Fruit fly (Drosophila melanogaster) whole organism, embryonic: ENCODE measurements around the gene Mal-B1.

Source experiments
- Atf-2 ChIP-seq: fragments of 200-800 bp; sonication (Bioruptor generic); optimal IDR thresholded peaks from 2 replicates; lab custom pipeline; 2016; ENCODE audit warnings: missing biosample characterization, missing genetic modification characterization
- CG10462 ChIP-seq: fragments of 200-800 bp; sonication (Bioruptor generic); optimal IDR thresholded peaks from 2 replicates; lab custom pipeline; 2016; ENCODE audit warnings: missing biosample characterization, missing genetic modification characterization
- CG11504 ChIP-seq: fragments of 200-800 bp; sonication (Bioruptor generic); optimal IDR thresholded peaks from 3 replicates; lab custom pipeline; 2019; ENCODE audit warnings: missing biosample characterization, mild to moderate bottlenecking, missing genetic modification characterization, moderate library complexity
- CG12236 ChIP-seq: fragments of 200-800 bp; sonication (Bioruptor generic); optimal IDR thresholded peaks from 2 replicates; lab custom pipeline; 2016; ENCODE audit warnings: missing biosample characterization, missing genetic modification characterization
- CG12659 ChIP-seq: fragments of 200-800 bp; sonication (Bioruptor generic); optimal IDR thresholded peaks from 3 replicates; lab custom pipeline; 2017; ENCODE audit warnings: mild to moderate bottlenecking, missing biosample characterization, missing genetic modification reagents, missing genetic modification characterization
- CG14860 ChIP-seq: fragments of 200-800 bp; sonication (Bioruptor generic); IDR thresholded peaks from 3 replicates; pipeline ENCODE4 v1.3.6; 2022; ENCODE audit warnings: missing biosample characterization, missing genetic modification characterization; ENCODE audit not compliant: partially characterized antibody
- CG16779 ChIP-seq: fragments of 200-800 bp; sonication (Bioruptor generic); IDR thresholded peaks from 2 replicates; pipeline ENCODE4 v1.3.6; 2022; ENCODE audit warnings: missing biosample characterization, missing genetic modification characterization
- CG2199 ChIP-seq: fragments of 200-800 bp; sonication (Bioruptor generic); IDR thresholded peaks from 3 replicates; pipeline ENCODE4 v1.3.6; 2022; ENCODE audit warnings: missing biosample characterization, missing genetic modification characterization
- CG3163 ChIP-seq: fragments of 200-800 bp; sonication (Bioruptor generic); optimal IDR thresholded peaks from 3 replicates; lab custom pipeline; 2016; ENCODE audit warnings: missing biosample characterization, missing genetic modification characterization
- CG3281 ChIP-seq: fragments of 200-800 bp; sonication (Bioruptor generic); optimal IDR thresholded peaks from 3 replicates; lab custom pipeline; 2017; ENCODE audit warnings: missing biosample characterization, mild to moderate bottlenecking, missing genetic modification characterization
- CG3407 ChIP-seq: fragments of 200-800 bp; sonication (Bioruptor generic); optimal IDR thresholded peaks from 2 replicates; lab custom pipeline; 2018; ENCODE audit warnings: missing biosample characterization, mild to moderate bottlenecking, missing genetic modification characterization
- CG4730 ChIP-seq: fragments of 200-800 bp; sonication (Bioruptor generic); IDR thresholded peaks from 2 replicates; pipeline ENCODE4 v1.3.6; 2022; ENCODE audit warnings: missing biosample characterization, missing genetic modification characterization
- CG5953 ChIP-seq: fragments of 200-800 bp; sonication (Bioruptor generic); IDR thresholded peaks from 2 replicates; pipeline ENCODE4 v1.3.6; 2022; ENCODE audit warnings: missing biosample characterization, missing genetic modification characterization
- CG6175 ChIP-seq: fragments of 200-800 bp; sonication (Bioruptor generic); IDR thresholded peaks from 3 replicates; pipeline ENCODE4 v1.3.6; 2022; ENCODE audit warnings: missing biosample characterization, missing genetic modification characterization
- CG6254 ChIP-seq: fragments of 200-800 bp; sonication (Bioruptor generic); optimal IDR thresholded peaks from 3 replicates; lab custom pipeline; 2017; ENCODE audit warnings: mild to moderate bottlenecking, missing biosample characterization, missing genetic modification reagents, missing genetic modification characterization
- CG7271 ChIP-seq: fragments of 200-800 bp; sonication (Bioruptor generic); optimal IDR thresholded peaks from 2 replicates; lab custom pipeline; 2018; ENCODE audit warnings: missing biosample characterization, mild to moderate bottlenecking, missing genetic modification characterization, moderate library complexity
- CG8281 ChIP-seq: fragments of 200-800 bp; sonication (Bioruptor generic); optimal IDR thresholded peaks from 2 replicates; lab custom pipeline; 2018; ENCODE audit warnings: missing biosample characterization, mild to moderate bottlenecking, missing genetic modification characterization, moderate library complexity
- CG9609 ChIP-seq: fragments of 200-800 bp; sonication (Bioruptor generic); optimal IDR thresholded peaks from 3 replicates; lab custom pipeline; 2016; ENCODE audit warnings: missing biosample characterization, missing genetic modification characterization
- CG9817 ChIP-seq: fragments of 200-800 bp; sonication (Bioruptor generic); optimal IDR thresholded peaks from 2 replicates; lab custom pipeline; 2018; ENCODE audit warnings: missing biosample characterization, mild to moderate bottlenecking, missing genetic modification characterization, moderate library complexity
- CTCF ChIP-seq: fragments of 200-800 bp; sonication (Bioruptor generic); optimal IDR thresholded peaks from 2 replicates; lab custom pipeline; 2017; ENCODE audit warnings: missing biosample characterization, mild to moderate bottlenecking, missing genetic modification characterization, moderate library complexity
- Dbx ChIP-seq: fragments of 200-800 bp; sonication (Bioruptor generic); IDR thresholded peaks from 3 replicates; pipeline ENCODE4 v1.3.6; 2022; ENCODE audit warnings: missing biosample characterization, missing genetic modification characterization
- Dek ChIP-seq: fragments of 200-800 bp; sonication (Bioruptor generic); optimal IDR thresholded peaks from 3 replicates; lab custom pipeline; 2019; ENCODE audit warnings: missing biosample characterization, mild to moderate bottlenecking, missing genetic modification characterization, moderate library complexity
- Dfd ChIP-seq, 2 experiments: fragments of >200 bp; optimal IDR thresholded peaks; 2 replicates each; lab custom pipeline; 2017; ENCODE audit warnings: missing biosample characterization in 2 of 2, missing genetic modification characterization in 2 of 2
- Dip2 ChIP-seq: fragments of 200-800 bp; sonication (Bioruptor generic); IDR thresholded peaks from 2 replicates; pipeline ENCODE4 v1.3.6; 2022; ENCODE audit warnings: missing biosample characterization, missing genetic modification characterization
- Elba2 ChIP-seq: fragments of 200-800 bp; sonication (Bioruptor generic); optimal IDR thresholded peaks from 3 replicates; lab custom pipeline; 2016; ENCODE audit warnings: missing biosample characterization, missing genetic modification characterization
- Ets97D ChIP-seq: fragments of 200-800 bp; sonication (Bioruptor generic); optimal IDR thresholded peaks from 3 replicates; lab custom pipeline; 2016; ENCODE audit warnings: missing biosample characterization, missing genetic modification characterization
- Fer1 ChIP-seq: fragments of 200-800 bp; sonication (Bioruptor generic); optimal IDR thresholded peaks from 2 replicates; lab custom pipeline; 2017; ENCODE audit warnings: missing biosample characterization, mild to moderate bottlenecking, missing genetic modification characterization
- HmgD ChIP-seq: fragments of 200-800 bp; sonication (Bioruptor generic); optimal IDR thresholded peaks from 3 replicates; lab custom pipeline; 2016; ENCODE audit warnings: missing biosample characterization, missing genetic modification characterization
- Hmr ChIP-seq: fragments of 200-800 bp; sonication (Bioruptor generic); optimal IDR thresholded peaks from 3 replicates; lab custom pipeline; 2017; ENCODE audit warnings: mild to moderate bottlenecking, missing biosample characterization, missing genetic modification reagents, missing genetic modification characterization
- Hr39 ChIP-seq: fragments of >200 bp; optimal IDR thresholded peaks from 2 replicates; lab custom pipeline; 2017
- Lhr ChIP-seq: fragments of 200-800 bp; sonication (Bioruptor generic); optimal IDR thresholded peaks from 3 replicates; lab custom pipeline; 2017; ENCODE audit warnings: mild to moderate bottlenecking, missing biosample characterization, missing genetic modification reagents, missing genetic modification characterization
- Lpt ChIP-seq: fragments of >200 bp; optimal IDR thresholded peaks from 2 replicates; lab custom pipeline; 2018; ENCODE audit warnings: missing biosample characterization, missing genetic modification characterization
- Neu2 ChIP-seq: fragments of 200-800 bp; sonication (Bioruptor generic); optimal IDR thresholded peaks from 3 replicates; lab custom pipeline; 2016; ENCODE audit warnings: missing biosample characterization, missing genetic modification characterization, borderline replicate concordance
- ash1 ChIP-seq: fragments of 200-800 bp; sonication (Bioruptor generic); optimal IDR thresholded peaks from 2 replicates; lab custom pipeline; 2018; ENCODE audit warnings: missing biosample characterization, mild to moderate bottlenecking, missing genetic modification characterization
- ato ChIP-seq: fragments of 200-800 bp; sonication (Bioruptor generic); IDR thresholded peaks from 2 replicates; pipeline ENCODE4 v1.3.6; 2022; ENCODE audit warnings: missing biosample characterization, missing genetic modification characterization; ENCODE audit not compliant: partially characterized antibody
- corto ChIP-seq: fragments of 200-800 bp; sonication (Bioruptor generic); optimal IDR thresholded peaks from 2 replicates; lab custom pipeline; 2016; ENCODE audit warnings: missing biosample characterization, mild to moderate bottlenecking, missing genetic modification characterization, moderate library complexity
- emc ChIP-seq: fragments of 200-800 bp; sonication (Bioruptor generic); optimal IDR thresholded peaks from 2 replicates; lab custom pipeline; 2016; ENCODE audit warnings: missing biosample characterization, missing genetic modification characterization
- hbn ChIP-seq: fragments of 200-800 bp; sonication (Bioruptor generic); IDR thresholded peaks from 2 replicates; pipeline ENCODE4 v1.3.6; 2022; ENCODE audit warnings: missing biosample characterization, missing genetic modification characterization; ENCODE audit not compliant: partially characterized antibody
- jigr1 ChIP-seq: fragments of 200-800 bp; sonication (Bioruptor generic); IDR thresholded peaks from 3 replicates; pipeline ENCODE4 v1.3.6; 2022; ENCODE audit warnings: missing biosample characterization, missing genetic modification characterization
- lilli ChIP-seq: fragments of 200-800 bp; sonication (Bioruptor generic); optimal IDR thresholded peaks from 3 replicates; lab custom pipeline; 2016; ENCODE audit warnings: missing biosample characterization, missing genetic modification characterization
- mld ChIP-seq: fragments of 200-800 bp; sonication (Bioruptor generic); IDR thresholded peaks from 3 replicates; pipeline ENCODE4 v1.3.6; 2022; ENCODE audit warnings: missing biosample characterization, missing genetic modification characterization; ENCODE audit not compliant: partially characterized antibody
- nau ChIP-seq: fragments of 200-800 bp; sonication (Bioruptor generic); optimal IDR thresholded peaks from 3 replicates; lab custom pipeline; 2017; ENCODE audit warnings: missing biosample characterization, mild to moderate bottlenecking, missing genetic modification characterization, missing genetic modification reagents
- nerfin-1 ChIP-seq: fragments of 200-800 bp; sonication (Bioruptor generic); optimal IDR thresholded peaks from 3 replicates; lab custom pipeline; 2019; ENCODE audit warnings: missing biosample characterization, mild to moderate bottlenecking, missing genetic modification characterization, moderate library complexity
- nmo ChIP-seq: fragments of 200-800 bp; sonication (Bioruptor generic); optimal IDR thresholded peaks from 2 replicates; lab custom pipeline; 2018; ENCODE audit warnings: missing biosample characterization, mild to moderate bottlenecking, missing genetic modification characterization, moderate library complexity
- org-1 ChIP-seq: fragments of 200-800 bp; sonication (Bioruptor generic); optimal IDR thresholded peaks from 2 replicates; lab custom pipeline; 2017; ENCODE audit warnings: missing biosample characterization, missing genetic modification characterization
- pum ChIP-seq: fragments of 200-800 bp; sonication (Bioruptor generic); optimal IDR thresholded peaks from 2 replicates; lab custom pipeline; 2016; ENCODE audit warnings: missing biosample characterization, missing genetic modification characterization
- rib ChIP-seq: fragments of 200-800 bp; sonication (Bioruptor generic); IDR thresholded peaks from 2 replicates; pipeline ENCODE4 v1.3.6; 2022; ENCODE audit warnings: missing biosample characterization, missing genetic modification characterization
- sens ChIP-seq: fragments of 200-800 bp; sonication (Bioruptor generic); peaks from one replicate; lab custom pipeline; 2016; ENCODE audit warnings: missing biosample characterization, missing genetic modification characterization
- sr ChIP-seq: fragments of 200-800 bp; sonication (Bioruptor generic); IDR thresholded peaks from 3 replicates; pipeline ENCODE4 v1.3.6; 2022; ENCODE audit warnings: missing biosample characterization, missing genetic modification characterization

Gene Mal-B1

DNA sequence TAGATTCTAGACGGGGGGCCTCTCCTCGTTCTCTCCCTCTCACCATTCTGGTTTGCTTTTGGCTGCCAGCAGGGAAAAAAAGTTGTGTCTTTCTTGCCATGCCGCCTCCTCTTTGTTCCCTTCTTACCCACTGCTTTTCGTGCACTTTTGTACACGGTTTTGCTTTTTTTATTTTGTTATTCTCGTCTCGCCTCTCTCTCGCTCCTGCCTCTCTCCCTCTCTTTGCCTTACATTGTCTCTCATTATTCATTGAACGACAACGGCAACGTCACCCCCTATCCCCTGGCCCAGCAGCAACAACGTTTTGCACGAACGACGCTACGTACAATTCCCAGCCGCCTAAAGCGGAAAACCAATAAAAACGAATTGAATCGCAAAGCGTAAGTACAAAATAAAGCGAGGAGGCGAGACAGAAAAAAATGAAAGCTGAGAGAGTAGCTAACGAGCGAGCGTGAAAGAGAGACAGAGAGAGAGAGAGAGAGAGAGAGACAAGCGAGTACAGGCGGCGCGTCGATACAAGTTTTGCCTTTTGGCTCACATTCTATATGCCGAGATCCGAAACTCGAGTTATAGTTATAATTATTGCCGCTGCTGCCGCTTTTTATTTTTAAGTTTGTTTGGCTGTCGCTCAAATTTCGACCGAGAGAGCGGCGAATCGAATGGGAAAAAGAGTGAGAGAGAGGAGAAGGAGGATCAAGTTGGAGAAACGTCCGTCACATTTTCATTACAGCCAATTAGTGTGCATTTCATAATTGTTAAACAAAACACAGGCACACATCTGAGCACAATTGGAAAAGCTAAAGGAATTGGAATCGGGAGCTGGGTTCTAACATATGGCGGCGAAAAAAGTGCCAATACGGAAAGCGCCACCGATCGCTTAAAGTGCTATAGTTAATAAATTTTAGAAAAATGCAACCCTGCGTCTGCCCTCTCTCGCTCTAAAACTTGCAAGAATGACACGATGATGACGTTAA, 40.0 kb upstream of the Mal-B1 start (continued):
- TF ChIP-seq Dip2: no peak
- TF ChIP-seq CG7271 (tag; lab: Kevin White, UChicago): no peak
- peak; percentile 74; the same call in 1 of the 2 replicates for TF ChIP-seq rib (GFP tag; lab: Robert Waterston, UW)
- TF ChIP-seq CG8281 (tag; lab: Kevin White, UChicago): no peak
- peak; percentile 39 for TF ChIP-seq nerfin-1 (tag; lab: Kevin White, UChicago)
- no peak for TF ChIP-seq CG3407 (GFP tag; lab: Kevin White, UChicago)
- TF ChIP-seq nau (GFP tag; lab: Kevin White, UChicago): no peak
- TF ChIP-seq sr (GFP tag; lab: Robert Waterston, UW): no peak
- no peak for TF ChIP-seq CG16779 (GFP tag; lab: Robert Waterston, UW)
- TF ChIP-seq mld (GFP tag; lab: Robert Waterston, UW): no peak
- no peak for TF ChIP-seq Ets97D
- peak; percentile 20 for TF ChIP-seq corto (GFP tag; lab: Kevin White, UChicago)
- no peak for TF ChIP-seq CG9609 (GFP tag; lab: Kevin White, UChicago)
- no peak for TF ChIP-seq ash1 (GFP tag; lab: Kevin White, UChicago)
- TF ChIP-seq Hr39 (lab: Kevin White, UChicago): no peak
- peak; percentile 57 for TF ChIP-seq CG6254 (GFP tag; lab: Kevin White, UChicago)
- peak; percentile 76 for TF ChIP-seq Elba2 (GFP tag; lab: Kevin White, UChicago)
- TF ChIP-seq CG5953 (GFP tag; lab: Robert Waterston, UW): no peak
- TF ChIP-seq CG12659 (GFP tag; lab: Kevin White, UChicago): peak; percentile 6
- TF ChIP-seq CG12236: peak; percentile 6
- 0 out of 3 replicates have a peak, but pooled peaks have one; percentile 34 for TF ChIP-seq CG6175 (GFP tag; lab: Robert Waterston, UW)
- TF ChIP-seq Hmr (GFP tag; lab: Kevin White, UChicago): no peak
- no peak for TF ChIP-seq CG10462 (GFP tag; lab: Kevin White, UChicago)
- no peak for TF ChIP-seq CG11504
- peak; percentile 72; the same call in 2 of the 3 replicates for TF ChIP-seq CG2199 (GFP tag; lab: Robert Waterston, UW)
- no peak for TF ChIP-seq pum (GFP tag; lab: Kevin White, UChicago)
- no peak for TF ChIP-seq Neu2 (GFP tag; lab: Kevin White, UChicago)
- no peak for TF ChIP-seq HmgD (GFP tag; lab: Kevin White, UChicago)
- TF ChIP-seq Lpt (GFP tag; lab: Kevin White, UChicago): no peak
- no peak; the same call in 2 of the 3 replicates for TF ChIP-seq Dbx
- no peak for TF ChIP-seq CG4730 (GFP tag; lab: Robert Waterston, UW)
- TF ChIP-seq nmo (GFP tag; lab: Kevin White, UChicago): no peak
- TF ChIP-seq Dfd (GFP tag; optimal IDR thresholded peaks at IDR 0.05; lab: Kevin White, UChicago): no peak
- TF ChIP-seq CTCF (GFP tag; lab: Kevin White, UChicago): peak; percentile 70
- no peak for TF ChIP-seq jigr1 (GFP tag; lab: Robert Waterston, UW)
- TF ChIP-seq lilli (GFP tag; lab: Kevin White, UChicago): no peak
- no peak for TF ChIP-seq Lhr (GFP tag; lab: Kevin White, UChicago)
- no peak for TF ChIP-seq Atf-2 (GFP tag; lab: Kevin White, UChicago)
- TF ChIP-seq CG14860 (GFP tag; lab: Robert Waterston, UW): no peak
- TF ChIP-seq emc: no peak
- TF ChIP-seq hbn (GFP tag; lab: Robert Waterston, UW): peak; percentile 45; the same call in 1 of the 2 replicates
- no peak for TF ChIP-seq org-1 (GFP tag; lab: Kevin White, UChicago)
- peak; percentile 75 for TF ChIP-seq CG3163 (GFP tag; lab: Kevin White, UChicago)
- no peak for TF ChIP-seq Dek (tag; lab: Kevin White, UChicago)
- no peak for TF ChIP-seq CG3281
- TF ChIP-seq ato (GFP tag; lab: Robert Waterston, UW): peak; percentile 7; the same call in 1 of the 2 replicates
- TF ChIP-seq CG9817 (tag; lab: Kevin White, UChicago): no peak
- TF ChIP-seq Fer1 (GFP tag; lab: Kevin White, UChicago): peak; percentile 46
- peak; percentile 82 for TF ChIP-seq sens (GFP tag; lab: Kevin White, UChicago)
